Fruit fly (Drosophila melanogaster): ENCODE results near the gene CG5167.

Gene CG5167

dm6 chr3R:12413274-12413958 is 7.1 kb downstream of the CG5167 start, which contains the start of the genes Dip-C and pps (continued):
- TF ChIP-seq CG14710 (tag; optimal IDR thresholded peaks at IDR 0.05), result peak; percentile 58
- TF ChIP-seq phol (tag; optimal IDR thresholded peaks at IDR 0.05), result peak; percentile 46
- peak; percentile 12 for TF ChIP-seq HmgZ (tag; optimal IDR thresholded peaks at IDR 0.05)
- no peak for TF ChIP-seq z (GFP tag; IDR thresholded peaks at IDR 0.05)
- no peak for TF ChIP-seq Dbx (GFP tag; IDR thresholded peaks at IDR 0.05)
- no peak for TF ChIP-seq Dip2 (GFP tag; IDR thresholded peaks at IDR 0.05)
- TF ChIP-seq lov (optimal IDR thresholded peaks at IDR 0.05), result no peak
- TF ChIP-seq lov (GFP tag; IDR thresholded peaks at IDR 0.05), result no peak
- no peak for TF ChIP-seq gro (GFP tag; optimal IDR thresholded peaks at IDR 0.05)
- no peak for TF ChIP-seq GATAe (GFP tag; conservative IDR thresholded peaks at IDR 0.05)
- TF ChIP-seq CG13624 (GFP tag; optimal IDR thresholded peaks at IDR 0.05), result no peak
- no peak for TF ChIP-seq MTF-1 (GFP tag; optimal IDR thresholded peaks at IDR 0.05; ENCODE audit: borderline replicate concordance)
- TF ChIP-seq gcm2 (GFP tag; optimal IDR thresholded peaks at IDR 0.05), result no peak
- TF ChIP-seq CG32532 (GFP tag; IDR thresholded peaks at IDR 0.05), result no peak
- TF ChIP-seq pan (optimal IDR thresholded peaks at IDR 0.05), result no peak
- peak in 1 of 2 experiments; percentile 9 for TF ChIP-seq pan (GFP tag; optimal IDR thresholded peaks at IDR 0.05 in 1 of 2, IDR thresholded peaks at IDR 0.05 in 1 of 2)
- TF ChIP-seq insv (GFP tag; optimal IDR thresholded peaks at IDR 0.05), result peak in 1 of 2 experiments; percentile 22
- no peak for TF ChIP-seq croc (GFP tag; conservative IDR thresholded peaks at IDR 0.05)
- TF ChIP-seq CG6765 (GFP tag; optimal IDR thresholded peaks at IDR 0.05), result no peak
- TF ChIP-seq CG4424 (GFP tag; optimal IDR thresholded peaks at IDR 0.05), result no peak
- no peak for TF ChIP-seq CG31441 (GFP tag; IDR thresholded peaks at IDR 0.05)
- no peak for TF ChIP-seq Adf1 (GFP tag; IDR thresholded peaks at IDR 0.05)
- no peak for TF ChIP-seq CG15269 (tag; optimal IDR thresholded peaks at IDR 0.05)
- peak; percentile 61 for TF ChIP-seq Sin3A (optimal IDR thresholded peaks at IDR 0.05)
- TF ChIP-seq PHDP (tag; optimal IDR thresholded peaks at IDR 0.05), result no peak
- TF ChIP-seq wor (GFP tag; IDR thresholded peaks at IDR 0.05), result no peak
- TF ChIP-seq NC2β (GFP tag; optimal IDR thresholded peaks at IDR 0.05), result no peak
- TF ChIP-seq dimm (GFP tag; IDR thresholded peaks at IDR 0.05), result no peak
- no peak for TF ChIP-seq Hr3 (GFP tag; optimal IDR thresholded peaks at IDR 0.05)
- peak; percentile 49 for TF ChIP-seq MESR4 (GFP tag; optimal IDR thresholded peaks at IDR 0.05)
- peak; percentile 68; the same call in 2 of the 3 replicates for TF ChIP-seq HLH4C (GFP tag; IDR thresholded peaks at IDR 0.05; ENCODE audit: partially characterized antibody)
- TF ChIP-seq Atf-2 (GFP tag; optimal IDR thresholded peaks at IDR 0.05), result no peak
- TF ChIP-seq CG11456 (GFP tag; IDR thresholded peaks at IDR 0.05), result no peak
- TF ChIP-seq HLH54F (GFP tag; optimal IDR thresholded peaks at IDR 0.05), result no peak
- no peak for TF ChIP-seq tin (GFP tag; optimal IDR thresholded peaks at IDR 0.05)
- TF ChIP-seq Optix (GFP tag; IDR thresholded peaks at IDR 0.05), result no peak
- no peak for TF ChIP-seq toy (GFP tag; IDR thresholded peaks at IDR 0.05)
- peak; percentile 99 for TF ChIP-seq CG15514 (GFP tag; optimal IDR thresholded peaks at IDR 0.05)
- TF ChIP-seq Deaf1 (tag; optimal IDR thresholded peaks at IDR 0.05), result no peak
- TF ChIP-seq Ets65A (GFP tag), result peak; percentile 22
- no peak for TF ChIP-seq gem (tag; optimal IDR thresholded peaks at IDR 0.05)
- peak; percentile 76 for TF ChIP-seq Scr (GFP tag; IDR thresholded peaks at IDR 0.05; ENCODE audit: partially characterized antibody)
- TF ChIP-seq CG2129 (GFP tag; IDR thresholded peaks at IDR 0.05; ENCODE audit: partially characterized antibody), result peak; percentile 40; the same call in 1 of the 2 replicates
- TF ChIP-seq CG14860 (GFP tag; IDR thresholded peaks at IDR 0.05; ENCODE audit: partially characterized antibody), result peak; percentile 35; the same call in 1 of the 3 replicates
- TF ChIP-seq Vsx1 (GFP tag; optimal IDR thresholded peaks at IDR 0.05), result no peak
- TF ChIP-seq Atf6 (GFP tag; IDR thresholded peaks at IDR 0.05), result no peak

All from whole organism, embryonic.